Fruit fly (Drosophila melanogaster): Measurements from ENCODE around the gene Flo2.

Flo2 gene

dm6 chrX:14825922-14826617 is 13.1 kb upstream of the Flo2 start, which contains the start of gene rut (continued):
- peak; percentile 50; the same call in 1 of the 2 replicates for TF ChIP-seq slbo (GFP tag; IDR thresholded peaks at IDR 0.05)
- peak; percentile 39 for TF ChIP-seq lab (GFP tag; optimal IDR thresholded peaks at IDR 0.05)
- TF ChIP-seq CG34224 (GFP tag; IDR thresholded peaks at IDR 0.05; ENCODE audit: partially characterized antibody), result peak; percentile 89
- no peak for TF ChIP-seq CG34376 (GFP tag; optimal IDR thresholded peaks at IDR 0.05)
- no peak for TF ChIP-seq tgo (GFP tag; IDR thresholded peaks at IDR 0.05)
- peak; percentile 90 for TF ChIP-seq Dll (GFP tag; IDR thresholded peaks at IDR 0.05; ENCODE audit: partially characterized antibody)
- no peak for TF ChIP-seq CG8944 (GFP tag; optimal IDR thresholded peaks at IDR 0.05)
- TF ChIP-seq CG9817 (tag; optimal IDR thresholded peaks at IDR 0.05), result peak; percentile 22
- peak; percentile 60 for TF ChIP-seq CG13624 (GFP tag; optimal IDR thresholded peaks at IDR 0.05)
- TF ChIP-seq bcd (GFP tag; optimal IDR thresholded peaks at IDR 0.05), result peak; percentile 3
- TF ChIP-seq CG4820 (GFP tag; optimal IDR thresholded peaks at IDR 0.05), result no peak
- peak; percentile 95 for TF ChIP-seq hb (GFP tag; IDR thresholded peaks at IDR 0.05; ENCODE audit: partially characterized antibody)
- TF ChIP-seq Hr78 (GFP tag; optimal IDR thresholded peaks at IDR 0.05), result no peak
- peak; percentile 3 for TF ChIP-seq CG7987 (GFP tag; optimal IDR thresholded peaks at IDR 0.05)
- TF ChIP-seq Dref (GFP tag; IDR thresholded peaks at IDR 0.05), result peak; percentile 63
- TF ChIP-seq CG1792 (GFP tag; optimal IDR thresholded peaks at IDR 0.05), result no peak
- 0 out of 2 replicates have a peak, but pooled peaks have one; percentile 21 for TF ChIP-seq ssp (GFP tag; IDR thresholded peaks at IDR 0.05)
- TF ChIP-seq pan (optimal IDR thresholded peaks at IDR 0.05), result no peak
- no peak for TF ChIP-seq pan (GFP tag; optimal IDR thresholded peaks at IDR 0.05 in 1 of 2, IDR thresholded peaks at IDR 0.05 in 1 of 2)
- TF ChIP-seq org-1 (GFP tag; optimal IDR thresholded peaks at IDR 0.05), result no peak
- peak; percentile 46; the same call in 1 of the 2 replicates for TF ChIP-seq sob (GFP tag; IDR thresholded peaks at IDR 0.05)
- TF ChIP-seq D19B (GFP tag; optimal IDR thresholded peaks at IDR 0.05), result no peak
- peak; percentile 35 for TF ChIP-seq Ets97D (GFP tag; optimal IDR thresholded peaks at IDR 0.05)
- peak; percentile 95 for TF ChIP-seq Opbp (GFP tag; IDR thresholded peaks at IDR 0.05; ENCODE audit: partially characterized antibody)
- TF ChIP-seq Med (GFP tag), result peak; percentile 89
- peak; percentile 27 for TF ChIP-seq mam (GFP tag; optimal IDR thresholded peaks at IDR 0.05)
- peak; percentile 94 for TF ChIP-seq CG14860 (GFP tag; IDR thresholded peaks at IDR 0.05; ENCODE audit: partially characterized antibody)
- peak; percentile 15 for TF ChIP-seq bab2 (GFP tag; optimal IDR thresholded peaks at IDR 0.05)
- TF ChIP-seq MESR4 (GFP tag; optimal IDR thresholded peaks at IDR 0.05), result peak; percentile 4
- TF ChIP-seq CG13287 (GFP tag; IDR thresholded peaks at IDR 0.05; ENCODE audit: partially characterized antibody), result peak; percentile 93
- TF ChIP-seq scrt (GFP tag; optimal IDR thresholded peaks at IDR 0.05), result no peak
- peak; percentile 65 for TF ChIP-seq CG2129 (GFP tag; IDR thresholded peaks at IDR 0.05; ENCODE audit: partially characterized antibody)
- TF ChIP-seq Dad (GFP tag; optimal IDR thresholded peaks at IDR 0.05), result peak; percentile 5
- TF ChIP-seq slou (GFP tag; optimal IDR thresholded peaks at IDR 0.05), result no peak
- TF ChIP-seq CG8388 (GFP tag; optimal IDR thresholded peaks at IDR 0.05), result no peak
- TF ChIP-seq Hmr (GFP tag; optimal IDR thresholded peaks at IDR 0.05), result peak; percentile 30
- peak; percentile 25 for TF ChIP-seq CG12744 (GFP tag; optimal IDR thresholded peaks at IDR 0.05)
- TF ChIP-seq amos (GFP tag; IDR thresholded peaks at IDR 0.05; ENCODE audit: partially characterized antibody), result peak; percentile 96
- TF ChIP-seq gro (GFP tag; optimal IDR thresholded peaks at IDR 0.05), result peak; percentile 78
- TF ChIP-seq CG1529 (GFP tag; optimal IDR thresholded peaks at IDR 0.05), result no peak
- peak; percentile 22 for TF ChIP-seq CG18599 (GFP tag; optimal IDR thresholded peaks at IDR 0.05)
- no peak for TF ChIP-seq CG30431 (GFP tag; optimal IDR thresholded peaks at IDR 0.05)
- TF ChIP-seq Optix (GFP tag; IDR thresholded peaks at IDR 0.05), result 0 out of 3 replicates have a peak, but pooled peaks have one; percentile 10
- no peak for TF ChIP-seq CG4424 (GFP tag; optimal IDR thresholded peaks at IDR 0.05)
- TF ChIP-seq psq (GFP tag; optimal IDR thresholded peaks at IDR 0.05), result no peak
- no peak for TF ChIP-seq dpn (GFP tag; optimal IDR thresholded peaks at IDR 0.05)
- TF ChIP-seq PHDP (tag; optimal IDR thresholded peaks at IDR 0.05), result peak; percentile 15
- TF ChIP-seq sens (GFP tag), result peak; percentile 34
- TF ChIP-seq Jarid2 (GFP tag; optimal IDR thresholded peaks at IDR 0.05), result peak; percentile 94
